Worm (Caenorhabditis elegans) whole organism, early embryonic: ENCODE measurements around the gene F10E9.1.

Experiments
- B0310.2 ChIP-seq: sonication (generic microtip); optimal IDR thresholded peaks from 2 replicates; lab custom pipeline; 2016; ENCODE audit warnings: mild to moderate bottlenecking, missing genetic modification characterization, missing compliant biosample characterization
- F13C5.2 ChIP-seq: sonication (generic microtip); optimal IDR thresholded peaks from 2 replicates; lab custom pipeline; 2017; ENCODE audit warnings: mild to moderate bottlenecking, missing genetic modification characterization, inconsistent platforms, missing compliant biosample characterization
- aly-1 ChIP-seq: sonication (generic microtip); optimal IDR thresholded peaks from 2 replicates; lab custom pipeline; 2016; ENCODE audit warnings: missing genetic modification characterization, missing compliant biosample characterization
- ama-1 ChIP-seq: fragments of 150-350 bp; optimal IDR thresholded peaks from 2 replicates; lab custom pipeline; 2014
- ceh-13 ChIP-seq: fragments of 200-800 bp; sonication (Bioruptor generic); optimal IDR thresholded peaks from 2 replicates; lab custom pipeline; 2018; ENCODE audit warnings: mild to moderate bottlenecking, missing genetic modification characterization, missing compliant biosample characterization
- ceh-36 ChIP-seq: sonication (generic microtip); optimal IDR thresholded peaks from 2 replicates; lab custom pipeline; 2016; ENCODE audit warnings: missing genetic modification characterization, inconsistent platforms, missing compliant biosample characterization
- ets-7 ChIP-seq: sonication (generic microtip); optimal IDR thresholded peaks from 2 replicates; lab custom pipeline; 2016; ENCODE audit warnings: missing genotype, missing genetic modification characterization, missing compliant biosample characterization
- flt-1 ChIP-seq: fragments of 200-800 bp; sonication (Bioruptor generic); IDR thresholded peaks from 2 replicates; pipeline ENCODE4 v1.3.6; 2022; ENCODE audit warnings: missing genetic modification characterization, missing compliant biosample characterization
- hmbx-1 ChIP-seq: sonication (generic microtip); optimal IDR thresholded peaks from 2 replicates; lab custom pipeline; 2016; ENCODE audit warnings: mild to moderate bottlenecking, missing genetic modification characterization, missing compliant biosample characterization
- hmg-4 ChIP-seq: fragments of 200-800 bp; sonication (Bioruptor generic); optimal IDR thresholded peaks from 2 replicates; lab custom pipeline; 2018; ENCODE audit warnings: mild to moderate bottlenecking, missing genetic modification characterization, missing compliant biosample characterization
- hnd-1 ChIP-seq: sonication (generic microtip); optimal IDR thresholded peaks from 2 replicates; lab custom pipeline; 2016; ENCODE audit warnings: missing genetic modification characterization, missing compliant biosample characterization
- pes-1 ChIP-seq: fragments of 200-800 bp; sonication (Bioruptor generic); IDR thresholded peaks from 2 replicates; pipeline ENCODE4 v1.3.6; 2022; ENCODE audit warnings: missing genetic modification reagents, missing genetic modification characterization, missing compliant biosample characterization
- scrt-1 ChIP-seq: fragments of 200-800 bp; sonication (Bioruptor generic); IDR thresholded peaks from 2 replicates; pipeline ENCODE4 v1.3.6; 2022; ENCODE audit warnings: missing genetic modification characterization, missing compliant biosample characterization
- sea-1 ChIP-seq: fragments of 200-800 bp; sonication (Bioruptor generic); conservative IDR thresholded peaks from 2 replicates; pipeline ENCODE4 v1.3.6; 2022; ENCODE audit warnings: missing genetic modification characterization, missing compliant biosample characterization
- tbx-11 ChIP-seq: fragments of 200-800 bp; sonication (Bioruptor generic); IDR thresholded peaks from 2 replicates; pipeline ENCODE4 v1.3.6; 2022; ENCODE audit warnings: missing genetic modification characterization, missing compliant biosample characterization
- tbx-37 ChIP-seq: fragments of 200-800 bp; sonication (Bioruptor generic); conservative IDR thresholded peaks from 2 replicates; pipeline ENCODE4 v1.3.6; 2022; ENCODE audit warnings: missing genetic modification reagents, missing genetic modification characterization, missing compliant biosample characterization
- tra-4 ChIP-seq: sonication (generic microtip); optimal IDR thresholded peaks from 2 replicates; lab custom pipeline; 2017; ENCODE audit warnings: missing genetic modification characterization, missing compliant biosample characterization

F10E9.1 gene

ce11 chrIII:8371595-8372305 is 48.8 kb downstream of the F10E9.1 start, which contains the start of gene lmbr-1:
Gene lmbr-1, plus strand, starts transcription at chrIII:8372255.
- TF ChIP-seq hmg-4 (GFP tag; lab: Kevin White, UChicago) (no peak), tra-4 (tag; lab: Kevin White, UChicago) (no peak), B0310.2 (tag; lab: Kevin White, UChicago) (no peak), F13C5.2 (tag; lab: Kevin White, UChicago) (no peak), tbx-37 (GFP tag; lab: Robert Waterston, UW) (no peak), pes-1 (no peak), tbx-11 (GFP tag; lab: Robert Waterston, UW) (no peak), scrt-1 (GFP tag; lab: Robert Waterston, UW) (no peak), sea-1 (GFP tag; lab: Robert Waterston, UW) (no peak), hnd-1 (tag; lab: Kevin White, UChicago) (no peak), hmbx-1 (tag; lab: Kevin White, UChicago) (no peak), ama-1 (lab: Kevin White, UChicago) (no peak), flt-1 (GFP tag; lab: Robert Waterston, UW) (no peak), aly-1 (no peak), ceh-36 (no peak), ets-7 (no peak), ceh-13 (GFP tag; lab: Kevin White, UChicago) (no peak)
